Fruit fly (Drosophila melanogaster): ENCODE measurements around the gene Sbp2.
A peak's percentile ranks its signal among the peaks of the same experiment; 100 is the strongest.

Sbp2 gene

DNA sequence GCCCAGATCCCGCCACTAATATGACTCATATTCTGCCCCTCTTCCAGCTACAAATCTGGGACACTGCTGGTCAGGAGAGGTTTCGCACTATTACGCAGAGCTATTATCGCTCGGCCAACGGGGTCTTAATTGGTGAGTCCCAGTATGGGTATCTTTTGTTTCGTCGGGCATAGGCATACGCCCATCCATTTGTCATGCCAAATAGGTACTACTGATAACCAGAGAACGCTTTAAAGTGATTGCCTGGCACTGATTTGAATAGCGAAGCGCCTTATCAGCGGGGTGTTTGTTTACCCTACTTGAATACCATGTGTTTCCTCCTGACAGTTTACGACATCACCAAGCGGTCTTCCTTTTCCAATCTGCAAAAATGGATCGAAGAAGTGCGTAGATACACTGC lies 6.5 kb upstream of the Sbp2 start:
- TF ChIP-seq CG31627 (GFP tag; optimal IDR thresholded peaks at IDR 0.05) (no peak), salr (GFP tag; optimal IDR thresholded peaks at IDR 0.05) (no peak), CG6792 (GFP tag; optimal IDR thresholded peaks at IDR 0.05) (no peak), Ets21C (GFP tag; optimal IDR thresholded peaks at IDR 0.05) (no peak)

dm6 chr3L:8299224-8300130 lies 4.5 kb upstream of the Sbp2 start, which contains the start of the genes Arl5 and CG13671:
Gene Arl5, minus strand, starts transcription at chr3L:8299839.
Gene CG13671, plus strand, starts transcription at chr3L:8300064.
- TF ChIP-seq CG31627 (GFP tag; optimal IDR thresholded peaks at IDR 0.05) (peak; percentile 75), Eip75B (GFP tag; optimal IDR thresholded peaks at IDR 0.05) (no peak), CG3919 (GFP tag; optimal IDR thresholded peaks at IDR 0.05) (peak; percentile 80), fd85E (GFP tag; optimal IDR thresholded peaks at IDR 0.05) (no peak), salr (GFP tag; optimal IDR thresholded peaks at IDR 0.05) (peak in 1 of 2 experiments; percentile 71), CG8119 (GFP tag; IDR thresholded peaks at IDR 0.05) (peak; percentile 59; the same call in 2 of the 3 replicates), CG16779 (tag; optimal IDR thresholded peaks at IDR 0.05) (no peak), Eip93F (GFP tag; optimal IDR thresholded peaks at IDR 0.05) (peak; percentile 58), vri (GFP tag; optimal IDR thresholded peaks at IDR 0.05) (peak; percentile 59), CG6854 (GFP tag; optimal IDR thresholded peaks at IDR 0.05) (no peak), net (GFP tag; optimal IDR thresholded peaks at IDR 0.05) (peak; percentile 65), spab (GFP tag; optimal IDR thresholded peaks at IDR 0.05) (no peak), CG8632 (GFP tag; optimal IDR thresholded peaks at IDR 0.05) (peak; percentile 65), dsx (GFP tag; optimal IDR thresholded peaks at IDR 0.05; ENCODE audit: poor library complexity, severe bottlenecking) (peak; percentile 44), eg (GFP tag; IDR thresholded peaks at IDR 0.05) (no peak; the same call in 1 of the 3 replicates), dac (GFP tag; optimal IDR thresholded peaks at IDR 0.05) (peak; percentile 21), CG6808 (GFP tag; optimal IDR thresholded peaks at IDR 0.05) (peak; percentile 20), CG6792 (GFP tag; optimal IDR thresholded peaks at IDR 0.05) (peak; percentile 72), CG11762 (GFP tag; optimal IDR thresholded peaks at IDR 0.05; ENCODE audit: insufficient read depth) (peak; percentile 67), esn (GFP tag; optimal IDR thresholded peaks at IDR 0.05) (peak; percentile 83), Hr38 (GFP tag; optimal IDR thresholded peaks at IDR 0.05) (no peak), OdsH (GFP tag; optimal IDR thresholded peaks at IDR 0.05) (peak; percentile 86), Eip78C (GFP tag) (peak; percentile 91), topi (GFP tag; optimal IDR thresholded peaks at IDR 0.05) (peak; percentile 79), CG34406 (GFP tag; optimal IDR thresholded peaks at IDR 0.05) (peak; percentile 75), Ets21C (GFP tag; optimal IDR thresholded peaks at IDR 0.05) (no peak), fkh (GFP tag; optimal IDR thresholded peaks at IDR 0.05) (peak; percentile 92), fd59A (GFP tag; optimal IDR thresholded peaks at IDR 0.05) (peak; percentile 17), CG6163 (GFP tag; IDR thresholded peaks at IDR 0.05) (no peak; the same call in 1 of the 3 replicates), svp (GFP tag) (no peak), Sox15 (GFP tag; optimal IDR thresholded peaks at IDR 0.05) (peak; percentile 59), Blimp-1 (GFP tag; optimal IDR thresholded peaks at IDR 0.05) (no peak), CG10669 (GFP tag; optimal IDR thresholded peaks at IDR 0.05) (no peak), achi (GFP tag; optimal IDR thresholded peaks at IDR 0.05) (peak; percentile 74), pdm3 (GFP tag; optimal IDR thresholded peaks at IDR 0.05) (no peak), Gug (GFP tag; IDR thresholded peaks at IDR 0.05) (peak; percentile 70), CG7368 (GFP tag; optimal IDR thresholded peaks at IDR 0.05) (no peak), CG8319 (GFP tag; optimal IDR thresholded peaks at IDR 0.05) (peak; percentile 73), CG1621 (tag; optimal IDR thresholded peaks at IDR 0.05) (no peak), lz (GFP tag; optimal IDR thresholded peaks at IDR 0.05) (peak; percentile 79), CG15336 (GFP tag; IDR thresholded peaks at IDR 0.05) (peak; percentile 54; the same call in 1 of the 2 replicates), cyc (GFP tag; optimal IDR thresholded peaks at IDR 0.05) (peak; percentile 72), CG9139 (GFP tag; optimal IDR thresholded peaks at IDR 0.05) (no peak), Sox14 (GFP tag; optimal IDR thresholded peaks at IDR 0.05) (peak; percentile 64), acj6 (GFP tag; optimal IDR thresholded peaks at IDR 0.05) (peak; percentile 79), Lpt (GFP tag; optimal IDR thresholded peaks at IDR 0.05) (peak; percentile 39), Smox (GFP tag; optimal IDR thresholded peaks at IDR 0.05) (no peak)
